Fruit fly (Drosophila melanogaster) whole organism, prepupa: ENCODE results near the gene CG44037.

Experiments used
- CG16779 ChIP-seq: fragments of 200-800 bp; sonication (Bioruptor generic); optimal IDR thresholded peaks from 3 replicates; lab custom pipeline; 2017; ENCODE audit warnings: missing biosample characterization, mild to moderate bottlenecking, missing genetic modification characterization
- CG34406 ChIP-seq: fragments of 200-800 bp; sonication (Bioruptor generic); optimal IDR thresholded peaks from 3 replicates; lab custom pipeline; 2016; ENCODE audit warnings: missing biosample characterization, missing genetic modification characterization
- Hr39 ChIP-seq: fragments of 200-800 bp; sonication (Bioruptor generic); optimal IDR thresholded peaks from 2 replicates; lab custom pipeline; 2016; ENCODE audit warnings: missing biosample characterization, missing genetic modification characterization
- dsx ChIP-seq: fragments of 200-800 bp; optimal IDR thresholded peaks from 3 replicates; lab custom pipeline; 2019; ENCODE audit warnings: missing biosample characterization, mild to moderate bottlenecking, missing genetic modification characterization, moderate library complexity; ENCODE audit not compliant: poor library complexity, severe bottlenecking

DNA sequence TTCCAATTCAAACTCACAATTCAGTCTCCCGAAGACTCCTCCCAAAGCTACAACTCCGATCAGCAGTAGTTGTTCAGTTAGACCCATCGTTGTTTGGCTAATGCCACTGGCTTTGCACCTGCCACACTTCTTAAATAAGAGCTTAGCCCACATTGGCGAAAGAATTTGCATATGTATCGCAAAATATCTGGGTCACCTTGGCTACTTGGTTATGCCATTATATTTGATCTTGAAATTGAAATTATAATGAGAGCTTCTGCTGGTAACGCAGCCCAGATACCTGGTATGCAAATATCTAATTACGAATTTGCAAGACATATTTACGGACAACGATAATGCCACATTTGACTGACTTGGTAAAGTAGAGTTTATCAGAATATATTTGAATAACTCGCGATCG lies 33.6 kb upstream of the CG44037 start, which contains the start of gene CG17404:
- no peak for TF ChIP-seq dsx (GFP tag; lab: Kevin White, UChicago)
- no peak for TF ChIP-seq CG34406 (GFP tag; lab: Kevin White, UChicago)
- TF ChIP-seq Hr39 (GFP tag; lab: Kevin White, UChicago), result no peak
- no peak for TF ChIP-seq CG16779 (tag; lab: Kevin White, UChicago)
